Worm (Caenorhabditis elegans) whole organism, L2 larva: ENCODE data around the gene R07E4.3.
A peak's percentile ranks its signal among the peaks of the same experiment; 100 is the strongest.

Source experiments
- R02D3.7 ChIP-seq: fragments of 150-350 bp; optimal IDR thresholded peaks from 2 replicates; lab custom pipeline; 2014; ENCODE audit warnings: missing biosample characterization, missing genetic modification characterization
- ZK546.5 ChIP-seq: sonication (generic microtip); optimal IDR thresholded peaks from 2 replicates; lab custom pipeline; 2017; ENCODE audit warnings: missing biosample characterization, missing genetic modification characterization
- elt-1 ChIP-seq: fragments of 150-350 bp; optimal IDR thresholded peaks from 2 replicates; lab custom pipeline; 2014; ENCODE audit warnings: missing biosample characterization, missing genetic modification characterization

DNA sequence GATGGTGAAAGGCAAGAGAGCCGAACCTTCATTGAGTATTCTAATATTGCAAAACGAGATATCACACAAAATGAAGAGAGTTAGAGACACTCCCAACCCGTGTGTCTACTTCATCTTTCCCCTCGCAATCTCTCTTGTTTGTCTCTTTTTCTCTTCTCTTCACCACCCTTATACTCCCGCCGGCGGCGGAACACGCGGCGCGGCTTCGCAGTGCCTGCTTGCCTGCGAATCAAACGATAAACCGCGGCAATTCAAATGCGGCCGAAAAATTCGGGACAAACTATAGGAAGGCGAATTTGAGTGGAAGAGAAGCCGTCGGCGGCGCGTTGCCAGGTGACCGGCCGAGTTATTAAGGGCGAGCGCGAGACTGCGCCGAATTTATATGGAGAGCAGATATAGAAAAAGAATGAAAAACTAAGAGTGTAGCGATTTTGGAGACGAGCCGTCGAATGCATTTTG is 31.4 kb downstream of the R07E4.3 start, which contains the start of gene klp-13:
- TF ChIP-seq R02D3.7 (tag; lab: Kevin White, UChicago) (no peak), elt-1 (no peak), ZK546.5 (tag; lab: Kevin White, UChicago) (peak; percentile 89)
